Worm (Caenorhabditis elegans): ENCODE data around the gene F34D10.8.

Gene F34D10.8

ce11 chrIII:3716073-3716659 is 14.4 kb upstream of the F34D10.8 start:
- TF ChIP-seq tbx-11 (GFP tag; IDR thresholded peaks at IDR 0.05) (no peak), F13C5.2 (tag; optimal IDR thresholded peaks at IDR 0.05) (no peak), flt-1 (GFP tag; IDR thresholded peaks at IDR 0.05) (no peak)

ce11 chrIII:3719564-3719963 is 11.0 kb upstream of the F34D10.8 start, which contains the start of gene C14B1.8:
Gene C14B1.8, minus strand, starts transcription at chrIII:3719680.
- TF ChIP-seq tbx-11 (GFP tag; IDR thresholded peaks at IDR 0.05), result no peak

- no peak for TF ChIP-seq flt-1 (GFP tag; IDR thresholded peaks at IDR 0.05)
- no peak for TF ChIP-seq F13C5.2 (tag; optimal IDR thresholded peaks at IDR 0.05)
- no peak for TF ChIP-seq tbx-11 (GFP tag; IDR thresholded peaks at IDR 0.05)
- no peak for TF ChIP-seq pes-1 (GFP tag; IDR thresholded peaks at IDR 0.05)
- TF ChIP-seq sea-1 (GFP tag; conservative IDR thresholded peaks at IDR 0.05), result no peak
- no peak for TF ChIP-seq ceh-13 (GFP tag; optimal IDR thresholded peaks at IDR 0.05)
- TF ChIP-seq aly-1 (tag; optimal IDR thresholded peaks at IDR 0.05), result no peak
- no peak for TF ChIP-seq ama-1 (optimal IDR thresholded peaks at IDR 0.05)
- no peak for TF ChIP-seq B0310.2 (tag; optimal IDR thresholded peaks at IDR 0.05)
- no peak for TF ChIP-seq hmbx-1 (tag; optimal IDR thresholded peaks at IDR 0.05)
- TF ChIP-seq tbx-37 (GFP tag; conservative IDR thresholded peaks at IDR 0.05), result no peak
Observed at ce11 chrIII:3723726-3724125, 6.8 kb upstream of the F34D10.8 start.

ce11 chrIII:3724880-3725279 is 5.7 kb upstream of the F34D10.8 start, which contains the start of gene C14B1.12:
Gene C14B1.12, minus strand, starts transcription at chrIII:3724980.
- no peak for TF ChIP-seq hnd-1 (tag; optimal IDR thresholded peaks at IDR 0.05)

ce11 chrIII:3726443-3726842 is 4.1 kb upstream of the F34D10.8 start, which contains the start of gene gldi-5:
Gene gldi-5, minus strand, starts transcription at chrIII:3726500.
- no peak for TF ChIP-seq ceh-36 (tag; optimal IDR thresholded peaks at IDR 0.05)
- TF ChIP-seq aly-1 (tag; optimal IDR thresholded peaks at IDR 0.05), result no peak
- TF ChIP-seq F13C5.2 (tag; optimal IDR thresholded peaks at IDR 0.05), result no peak
- no peak for TF ChIP-seq tbx-37 (GFP tag; conservative IDR thresholded peaks at IDR 0.05)
- TF ChIP-seq flt-1 (GFP tag; IDR thresholded peaks at IDR 0.05), result no peak
- no peak for TF ChIP-seq scrt-1 (GFP tag; IDR thresholded peaks at IDR 0.05)
- no peak for TF ChIP-seq ceh-13 (GFP tag; optimal IDR thresholded peaks at IDR 0.05)
- TF ChIP-seq ets-7 (tag; optimal IDR thresholded peaks at IDR 0.05), result no peak
- no peak for TF ChIP-seq ama-1 (optimal IDR thresholded peaks at IDR 0.05)
- no peak for TF ChIP-seq tra-4 (tag; optimal IDR thresholded peaks at IDR 0.05)
- TF ChIP-seq hmbx-1 (tag; optimal IDR thresholded peaks at IDR 0.05), result no peak
- TF ChIP-seq sea-1 (GFP tag; conservative IDR thresholded peaks at IDR 0.05), result no peak
- TF ChIP-seq hnd-1 (tag; optimal IDR thresholded peaks at IDR 0.05), result no peak
- TF ChIP-seq tbx-11 (GFP tag; IDR thresholded peaks at IDR 0.05), result no peak

ce11 chrIII:3729520-3729919 is 1.1 kb upstream of the F34D10.8 start, which contains the start of gene F34D10.9:
Gene F34D10.9, minus strand, starts transcription at chrIII:3729620.
- TF ChIP-seq aly-1 (tag; optimal IDR thresholded peaks at IDR 0.05) (no peak), F13C5.2 (tag; optimal IDR thresholded peaks at IDR 0.05) (no peak), tbx-37 (GFP tag; conservative IDR thresholded peaks at IDR 0.05) (no peak), ama-1 (optimal IDR thresholded peaks at IDR 0.05) (no peak), scrt-1 (GFP tag; IDR thresholded peaks at IDR 0.05) (no peak), tbx-11 (GFP tag; IDR thresholded peaks at IDR 0.05) (no peak), sea-1 (GFP tag; conservative IDR thresholded peaks at IDR 0.05) (no peak), hmg-4 (GFP tag; optimal IDR thresholded peaks at IDR 0.05) (no peak)

ce11 chrIII:3734007-3734406 is 3.4 kb downstream of the F34D10.8 start, which contains the start of gene F34D10.3:
Gene F34D10.3, plus strand, starts transcription at chrIII:3734255.
- no peak for TF ChIP-seq ceh-13 (GFP tag; optimal IDR thresholded peaks at IDR 0.05)
- no peak for TF ChIP-seq ceh-36 (tag; optimal IDR thresholded peaks at IDR 0.05)
- no peak for TF ChIP-seq scrt-1 (GFP tag; IDR thresholded peaks at IDR 0.05)
- no peak for TF ChIP-seq sea-1 (GFP tag; conservative IDR thresholded peaks at IDR 0.05)

ce11 chrIII:3734990-3735389 is 4.4 kb downstream of the F34D10.8 start, which contains the start of gene evl-18:
Gene evl-18, minus strand, starts transcription at chrIII:3735039.
- TF ChIP-seq pes-1 (GFP tag; IDR thresholded peaks at IDR 0.05) (no peak), ceh-36 (tag; optimal IDR thresholded peaks at IDR 0.05) (no peak), B0310.2 (tag; optimal IDR thresholded peaks at IDR 0.05) (no peak), tbx-37 (GFP tag; conservative IDR thresholded peaks at IDR 0.05) (no peak)

- no peak for TF ChIP-seq hnd-1 (tag; optimal IDR thresholded peaks at IDR 0.05)
- no peak for TF ChIP-seq tra-4 (tag; optimal IDR thresholded peaks at IDR 0.05)
- no peak for TF ChIP-seq ama-1 (optimal IDR thresholded peaks at IDR 0.05)
- TF ChIP-seq tbx-11 (GFP tag; IDR thresholded peaks at IDR 0.05), result 0 out of 2 replicates have a peak, but pooled peaks have one; percentile 24
- TF ChIP-seq ets-7 (tag; optimal IDR thresholded peaks at IDR 0.05), result no peak
Observed at ce11 chrIII:3735509-3736255, 5.1 kb downstream of the F34D10.8 start.
